Fruit fly (Drosophila melanogaster): Measurements from ENCODE around the gene CG31321.

CG31321 gene

dm6 chr3R:14315912-14316444 is 5.8 kb downstream of the CG31321 start, which contains the start of gene Set8:
TSS of gene Set8 (plus strand) at chr3R:14316038.
- TF ChIP-seq Mio (GFP tag; optimal IDR thresholded peaks at IDR 0.05) (no peak), pan (optimal IDR thresholded peaks at IDR 0.05) (no peak), HLH106 (tag; optimal IDR thresholded peaks at IDR 0.05) (no peak), jim (GFP tag; optimal IDR thresholded peaks at IDR 0.05) (peak; percentile 93), Myc (optimal IDR thresholded peaks at IDR 0.05) (no peak), OdsH (GFP tag; optimal IDR thresholded peaks at IDR 0.05) (no peak), Dif (GFP tag; optimal IDR thresholded peaks at IDR 0.05; ENCODE audit: partially characterized antibody) (no peak), brk (GFP tag; optimal IDR thresholded peaks at IDR 0.05) (no peak), dsf (GFP tag; optimal IDR thresholded peaks at IDR 0.05; ENCODE audit: borderline replicate concordance) (no peak), Hr83 (GFP tag; optimal IDR thresholded peaks at IDR 0.05; ENCODE audit: poor library complexity, severe bottlenecking) (no peak), woc (GFP tag; optimal IDR thresholded peaks at IDR 0.05) (no peak), h (GFP tag; optimal IDR thresholded peaks at IDR 0.05) (no peak), Rel (GFP tag; optimal IDR thresholded peaks at IDR 0.05) (no peak), Rel (tag; optimal IDR thresholded peaks at IDR 0.05) (peak; percentile 97), psq (GFP tag; optimal IDR thresholded peaks at IDR 0.05) (peak; percentile 96), Jra (GFP tag; optimal IDR thresholded peaks at IDR 0.05) (no peak), Hnf4 (GFP tag; optimal IDR thresholded peaks at IDR 0.05) (no peak), Abd-B (GFP tag; optimal IDR thresholded peaks at IDR 0.05) (no peak)

- TF ChIP-seq foxo (GFP tag; optimal IDR thresholded peaks at IDR 0.05) (peak in 1 of 2 experiments; percentile 82), OdsH (GFP tag; optimal IDR thresholded peaks at IDR 0.05) (peak; percentile 12), CrebA (GFP tag; optimal IDR thresholded peaks at IDR 0.05; ENCODE audit: borderline replicate concordance) (no peak), h (GFP tag; optimal IDR thresholded peaks at IDR 0.05) (peak; percentile 65), HLH106 (tag; optimal IDR thresholded peaks at IDR 0.05) (peak; percentile 80), fru (GFP tag; optimal IDR thresholded peaks at IDR 0.05) (no peak), Dfd (GFP tag; optimal IDR thresholded peaks at IDR 0.05) (no peak), CG32264 (GFP tag; optimal IDR thresholded peaks at IDR 0.05) (peak; percentile 5), dl (GFP tag; optimal IDR thresholded peaks at IDR 0.05; ENCODE audit: insufficient read depth in 1 of 2, partially characterized antibody in 2 of 2) (no peak), dsf (GFP tag; optimal IDR thresholded peaks at IDR 0.05; ENCODE audit: borderline replicate concordance) (peak; percentile 48), Jra (GFP tag; optimal IDR thresholded peaks at IDR 0.05) (no peak), jim (GFP tag; optimal IDR thresholded peaks at IDR 0.05) (peak; percentile 13), Rel (GFP tag; optimal IDR thresholded peaks at IDR 0.05) (no peak), Rel (tag; optimal IDR thresholded peaks at IDR 0.05) (peak; percentile 53), psq (GFP tag; optimal IDR thresholded peaks at IDR 0.05) (peak; percentile 51), dmrt93B (GFP tag; optimal IDR thresholded peaks at IDR 0.05) (no peak), sage (GFP tag; optimal IDR thresholded peaks at IDR 0.05) (no peak), CG9705 (GFP tag; optimal IDR thresholded peaks at IDR 0.05) (peak; percentile 72), ey (GFP tag; optimal IDR thresholded peaks at IDR 0.05) (peak; percentile 52), Abd-B (GFP tag; optimal IDR thresholded peaks at IDR 0.05) (no peak), usp (GFP tag; optimal IDR thresholded peaks at IDR 0.05) (no peak), Dif (GFP tag; optimal IDR thresholded peaks at IDR 0.05; ENCODE audit: partially characterized antibody) (no peak), Hnf4 (GFP tag; optimal IDR thresholded peaks at IDR 0.05) (no peak), Sp1 (GFP tag; optimal IDR thresholded peaks at IDR 0.05) (peak; percentile 41), Hr78 (GFP tag; optimal IDR thresholded peaks at IDR 0.05) (no peak), Mio (GFP tag; optimal IDR thresholded peaks at IDR 0.05) (no peak), sv (GFP tag; optimal IDR thresholded peaks at IDR 0.05) (peak; percentile 59), brk (GFP tag; optimal IDR thresholded peaks at IDR 0.05) (no peak), N (GFP tag; optimal IDR thresholded peaks at IDR 0.05) (peak; percentile 68), GATAd (GFP tag; optimal IDR thresholded peaks at IDR 0.05) (peak; percentile 22), tai (GFP tag; optimal IDR thresholded peaks at IDR 0.05) (no peak), woc (GFP tag; optimal IDR thresholded peaks at IDR 0.05) (no peak), Vsx2 (GFP tag; optimal IDR thresholded peaks at IDR 0.05; ENCODE audit: partially characterized antibody) (no peak), lola (GFP tag; optimal IDR thresholded peaks at IDR 0.05) (no peak), rgr (GFP tag; optimal IDR thresholded peaks at IDR 0.05) (peak; percentile 71), Myc (optimal IDR thresholded peaks at IDR 0.05) (no peak), pan (optimal IDR thresholded peaks at IDR 0.05) (no peak), br (GFP tag; optimal IDR thresholded peaks at IDR 0.05) (no peak), Hr83 (GFP tag; optimal IDR thresholded peaks at IDR 0.05; ENCODE audit: poor library complexity, severe bottlenecking) (peak; percentile 63)
These were observed 16.3 kb downstream of the CG31321 start, which contains the start of the genes Afti and ATPsynE for dm6 chr3R:14326250-14327112. TSS of gene Afti (minus strand) at chr3R:14326689. TSS of gene ATPsynE (plus strand) at chr3R:14326947.

All from whole organism, wandering third instar larva.